Worm (Caenorhabditis elegans) whole organism, late embryonic: ENCODE measurements around the gene C29F9.8.
"Not testable (repeated sequence)": the region's sequence is repeated elsewhere in the genome, so short reads cannot be mapped to it uniquely, and the experiment has no call there.

Source experiments
- C08G9.2 ChIP-seq: sonication (generic microtip); optimal IDR thresholded peaks from 2 replicates; lab custom pipeline; 2016; ENCODE audit warnings: mild to moderate bottlenecking, missing genetic modification characterization, moderate library complexity, missing compliant biosample characterization
- C38D4.7 ChIP-seq: fragments of 200-800 bp; sonication (Bioruptor generic); optimal IDR thresholded peaks from 2 replicates; lab custom pipeline; 2018; ENCODE audit warnings: mild to moderate bottlenecking, missing genetic modification characterization, moderate library complexity, missing compliant biosample characterization
- K02D7.2 ChIP-seq: sonication (generic microtip); optimal IDR thresholded peaks from 2 replicates; lab custom pipeline; 2017; ENCODE audit warnings: mild to moderate bottlenecking, missing genetic modification characterization, missing compliant biosample characterization
- K09A11.1 ChIP-seq: sonication (generic microtip); optimal IDR thresholded peaks from 2 replicates; lab custom pipeline; 2017; ENCODE audit warnings: antibody characterized with exemption, mild to moderate bottlenecking, missing genetic modification characterization, missing compliant biosample characterization; ENCODE audit not compliant: insufficient read depth
- T23F11.4 ChIP-seq: fragments of 200-800 bp; sonication (Bioruptor generic); optimal IDR thresholded peaks from 2 replicates; lab custom pipeline; 2018; ENCODE audit warnings: mild to moderate bottlenecking, missing genetic modification characterization, missing compliant biosample characterization
- ceh-14 ChIP-seq: sonication (generic microtip); optimal IDR thresholded peaks from 2 replicates; lab custom pipeline; 2016; ENCODE audit warnings: missing genotype, missing genetic modification characterization, missing compliant biosample characterization
- ceh-2 ChIP-seq: sonication (generic microtip); optimal IDR thresholded peaks from 2 replicates; lab custom pipeline; 2016; ENCODE audit warnings: missing genotype, missing genetic modification characterization, missing compliant biosample characterization
- ceh-30 ChIP-seq: fragments of 150-350 bp; optimal IDR thresholded peaks from 2 replicates; lab custom pipeline; 2014; ENCODE audit warnings: missing biosample characterization, missing genetic modification characterization
- ceh-31 ChIP-seq: sonication (generic microtip); optimal IDR thresholded peaks from 2 replicates; lab custom pipeline; 2016; ENCODE audit warnings: missing genetic modification characterization, missing compliant biosample characterization
- ceh-34 ChIP-seq: sonication (generic microtip); optimal IDR thresholded peaks from 2 replicates; lab custom pipeline; 2016; ENCODE audit warnings: mild to moderate bottlenecking, missing genetic modification characterization, missing compliant biosample characterization
- ceh-48 ChIP-seq: sonication (generic microtip); optimal IDR thresholded peaks from 2 replicates; lab custom pipeline; 2016; ENCODE audit warnings: missing genetic modification characterization, inconsistent platforms, missing compliant biosample characterization
- ceh-9 ChIP-seq: sonication (generic microtip); optimal IDR thresholded peaks from 2 replicates; lab custom pipeline; 2016; ENCODE audit warnings: mild to moderate bottlenecking, missing genetic modification characterization, inconsistent platforms, missing compliant biosample characterization
- dve-1 ChIP-seq: sonication (generic microtip); optimal IDR thresholded peaks from 2 replicates; lab custom pipeline; 2017; ENCODE audit warnings: antibody characterized with exemption, mild to moderate bottlenecking, missing genetic modification characterization, missing compliant biosample characterization
- ets-4 ChIP-seq: sonication (generic microtip); optimal IDR thresholded peaks from 2 replicates; lab custom pipeline; 2016; ENCODE audit warnings: missing genetic modification characterization, missing compliant biosample characterization
- fax-1 ChIP-seq: sonication (generic microtip); optimal IDR thresholded peaks from 2 replicates; lab custom pipeline; 2016; ENCODE audit warnings: missing genotype, missing genetic modification characterization, missing compliant biosample characterization
- fkh-10 ChIP-seq: fragments of 150-350 bp; optimal IDR thresholded peaks from 2 replicates; lab custom pipeline; 2014; ENCODE audit warnings: missing biosample characterization, missing genetic modification reagents, missing genetic modification characterization
- hlh-13 ChIP-seq: fragments of 200-800 bp; sonication (Bioruptor generic); optimal IDR thresholded peaks from 2 replicates; lab custom pipeline; 2018; ENCODE audit warnings: mild to moderate bottlenecking, missing genetic modification characterization, missing compliant biosample characterization
- hlh-15 ChIP-seq: sonication (generic microtip); optimal IDR thresholded peaks from 2 replicates; lab custom pipeline; 2016; ENCODE audit warnings: missing genetic modification characterization, missing compliant biosample characterization
- hlh-30 ChIP-seq: sonication (generic microtip); optimal IDR thresholded peaks from 2 replicates; lab custom pipeline; 2017; ENCODE audit warnings: antibody characterized with exemption, missing genetic modification characterization, missing compliant biosample characterization; ENCODE audit not compliant: insufficient read depth
- lim-6 ChIP-seq: sonication (generic microtip); optimal IDR thresholded peaks from 2 replicates; lab custom pipeline; 2016; ENCODE audit warnings: missing genetic modification characterization, missing compliant biosample characterization
- madf-2 ChIP-seq: sonication (generic microtip); optimal IDR thresholded peaks from 2 replicates; lab custom pipeline; 2017; ENCODE audit warnings: missing genetic modification characterization, missing compliant biosample characterization
- nfya-1 ChIP-seq: sonication (generic microtip); optimal IDR thresholded peaks from 2 replicates; lab custom pipeline; 2017; ENCODE audit warnings: missing genetic modification characterization, mild to moderate bottlenecking, missing compliant biosample characterization, antibody characterized with exemption, moderate library complexity
- nhr-232 ChIP-seq: sonication (generic microtip); optimal IDR thresholded peaks from 2 replicates; lab custom pipeline; 2016; ENCODE audit warnings: missing genetic modification characterization, missing compliant biosample characterization
- odd-2 ChIP-seq: sonication (generic microtip); optimal IDR thresholded peaks from 2 replicates; lab custom pipeline; 2017; ENCODE audit warnings: antibody characterized with exemption, mild to moderate bottlenecking, missing genetic modification characterization, missing compliant biosample characterization
- pag-3 ChIP-seq: sonication (generic microtip); optimal IDR thresholded peaks from 2 replicates; lab custom pipeline; 2016; ENCODE audit warnings: missing compliant biosample characterization, missing genetic modification characterization, borderline replicate concordance
- pros-1 ChIP-seq: fragments of 150-350 bp; optimal IDR thresholded peaks from 2 replicates; lab custom pipeline; 2014; ENCODE audit warnings: missing biosample characterization, missing genetic modification reagents, missing genetic modification characterization
- rnt-1 ChIP-seq: sonication (generic microtip); optimal IDR thresholded peaks from 2 replicates; lab custom pipeline; 2016; ENCODE audit warnings: missing genetic modification characterization, missing compliant biosample characterization
- sdc-2 ChIP-seq: sonication (generic microtip); optimal IDR thresholded peaks from 2 replicates; lab custom pipeline; 2016; ENCODE audit warnings: missing genotype, missing genetic modification characterization, missing compliant biosample characterization
- sox-2 ChIP-seq: fragments of 200-800 bp; sonication (Bioruptor generic); IDR thresholded peaks from 2 replicates; pipeline ENCODE4 v1.3.6; 2022; ENCODE audit warnings: missing genetic modification reagents, missing genetic modification characterization, missing compliant biosample characterization
- tbx-7 ChIP-seq: sonication (generic microtip); optimal IDR thresholded peaks from 2 replicates; lab custom pipeline; 2016; ENCODE audit warnings: missing genotype, missing genetic modification characterization, missing compliant biosample characterization
- ttx-3 ChIP-seq: sonication (generic microtip); optimal IDR thresholded peaks from 2 replicates; lab custom pipeline; 2016; ENCODE audit warnings: missing genetic modification reagents, missing genetic modification characterization, missing compliant biosample characterization
- zip-5 ChIP-seq: sonication (generic microtip); optimal IDR thresholded peaks from 2 replicates; lab custom pipeline; 2016; ENCODE audit warnings: missing genetic modification characterization, missing compliant biosample characterization

C29F9.8 gene

DNA sequence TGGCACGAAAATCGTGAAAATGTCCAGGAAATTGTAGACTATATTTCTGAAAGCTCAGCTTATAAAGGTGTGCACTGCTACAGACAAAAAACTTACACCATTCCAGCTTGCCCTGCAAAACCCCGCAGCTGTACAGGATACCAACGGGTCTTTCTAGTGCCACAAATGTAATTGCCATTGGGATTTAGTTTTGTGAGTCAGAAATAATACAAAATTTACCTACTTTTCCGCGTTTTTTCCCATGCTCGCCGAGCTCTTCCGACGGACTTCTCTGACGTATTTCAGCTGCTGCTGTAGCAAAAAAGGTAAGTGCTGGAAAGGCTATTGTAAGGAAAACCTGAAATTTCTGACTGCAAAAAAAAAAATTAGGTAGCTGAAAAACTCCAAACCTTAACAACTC, at the start of gene C29F9.8:
Gene C29F9.8 (minus strand): TSS at position 101 of the 400 bp plus-strand sequence.
- not testable (repeated sequence) for TF ChIP-seq dve-1; tbx-7 (tag; lab: Kevin White, UChicago); nfya-1 (tag; lab: Kevin White, UChicago)

- TF ChIP-seq ttx-3 (tag; lab: Kevin White, UChicago) (no peak), dve-1 (no peak), K09A11.1 (tag; lab: Kevin White, UChicago) (no peak), ceh-9 (tag; lab: Kevin White, UChicago) (no peak), ets-4 (no peak), hlh-13 (GFP tag; lab: Kevin White, UChicago) (no peak), T23F11.4 (GFP tag; lab: Kevin White, UChicago) (no peak)
Observed at ce11 chrIII:146369-146768, 49.5 kb upstream of the C29F9.8 start, which contains the start of gene fbxb-84. Gene fbxb-84 (minus strand): TSS chrIII:146469.

- TF ChIP-seq ceh-31 (tag; lab: Kevin White, UChicago) (no peak), fkh-10 (GFP tag; lab: Kevin White, UChicago) (no peak), nhr-232 (tag; lab: Kevin White, UChicago) (no peak)
Observed at ce11 chrIII:145078-145477, 48.2 kb upstream of the C29F9.8 start, which contains the start of the genes T17A3.12 and fbxb-83. Gene T17A3.12 (minus strand): TSS chrIII:145178. Gene fbxb-83 (minus strand): TSS chrIII:145211.

DNA sequence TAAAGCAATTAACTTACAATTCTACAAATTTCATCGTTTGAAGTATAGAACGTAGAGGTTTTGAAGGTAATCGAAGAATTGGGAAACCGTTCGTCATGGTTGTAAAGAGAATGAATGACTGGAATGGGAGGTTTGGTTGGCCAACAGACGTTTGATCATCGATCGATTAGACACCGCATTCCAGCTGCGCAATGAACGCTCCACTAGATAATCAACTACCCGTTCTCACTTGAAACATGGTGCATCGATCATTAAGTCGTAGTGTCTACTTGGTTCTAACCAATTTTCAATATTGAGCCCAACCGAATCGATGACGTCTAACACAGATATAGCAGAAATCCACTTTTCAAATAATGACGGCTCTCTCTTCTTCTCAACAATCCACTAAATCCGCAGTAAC, 46.2 kb upstream of the C29F9.8 start, which contains the start of gene fbxb-82:
Gene fbxb-82 (minus strand): TSS at position 101 of the 400 bp plus-strand sequence.
- TF ChIP-seq fkh-10 (GFP tag; lab: Kevin White, UChicago) (no peak), ceh-30 (no peak), ceh-34 (tag; lab: Kevin White, UChicago) (no peak), sdc-2 (tag; lab: Kevin White, UChicago) (no peak), hlh-15 (no peak), odd-2 (tag; lab: Kevin White, UChicago) (no peak), ceh-14 (tag; lab: Kevin White, UChicago) (no peak), rnt-1 (tag; lab: Kevin White, UChicago) (no peak), ceh-31 (tag; lab: Kevin White, UChicago) (no peak)

- TF ChIP-seq ceh-30 (no peak), pros-1 (tag; lab: Kevin White, UChicago) (no peak)
Observed at ce11 chrIII:140904-141303, 44.0 kb upstream of the C29F9.8 start, which contains the start of gene fbxb-81. Gene fbxb-81 (minus strand): TSS chrIII:141217.

DNA sequence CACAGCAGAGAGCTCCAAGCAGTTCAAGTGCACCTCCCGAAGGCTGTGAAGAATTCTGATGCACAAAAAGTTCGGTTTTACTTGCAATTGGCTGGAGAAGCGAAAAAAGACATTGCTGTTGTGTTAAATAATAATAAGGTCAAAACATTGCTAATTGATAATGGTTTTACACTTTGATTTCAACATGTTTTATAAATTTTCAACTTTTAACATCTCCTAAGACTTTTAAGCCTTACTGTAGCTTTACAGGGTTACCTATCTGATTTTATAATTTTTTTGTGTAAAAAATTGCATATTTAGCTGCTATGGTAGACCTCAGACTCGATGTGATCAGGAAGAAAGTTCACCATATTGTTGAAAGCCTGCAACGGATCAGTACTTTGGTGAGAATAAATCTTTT, 37.3 kb upstream of the C29F9.8 start, which contains the start of gene pals-25:
Gene pals-25 (plus strand): TSS at position 301 of the 400 bp plus-strand sequence.
- TF ChIP-seq ceh-48 (tag; lab: Kevin White, UChicago) (no peak), ceh-2 (tag; lab: Kevin White, UChicago) (no peak), hlh-30 (tag; lab: Kevin White, UChicago) (no peak), lim-6 (tag; lab: Kevin White, UChicago) (no peak), T23F11.4 (GFP tag; lab: Kevin White, UChicago) (no peak), sox-2 (GFP tag; lab: Robert Waterston, UW) (no peak), pag-3 (tag; lab: Kevin White, UChicago) (no peak), fax-1 (tag; lab: Kevin White, UChicago) (no peak), K02D7.2 (no peak), madf-2 (no peak), C38D4.7 (GFP tag; lab: Kevin White, UChicago) (no peak), C08G9.2 (tag; lab: Kevin White, UChicago) (no peak), zip-5 (tag; lab: Kevin White, UChicago) (no peak), ceh-34 (tag; lab: Kevin White, UChicago) (no peak)
